Fruit fly (Drosophila melanogaster) whole organism, embryonic: ENCODE data around the gene CG14787.

Source experiments
- Atf3 ChIP-seq: fragments of 200-800 bp; sonication (Bioruptor generic); optimal IDR thresholded peaks from 3 replicates; lab custom pipeline; 2016; ENCODE audit warnings: missing biosample characterization, missing genetic modification characterization
- Bdp1 ChIP-seq: fragments of 200-800 bp; sonication (Bioruptor generic); optimal IDR thresholded peaks from 3 replicates; lab custom pipeline; 2016; ENCODE audit warnings: missing biosample characterization, missing genetic modification characterization
- CG11247 ChIP-seq: fragments of 200-800 bp; sonication (Bioruptor generic); IDR thresholded peaks from 2 replicates; pipeline ENCODE4 v1.3.6; 2022; ENCODE audit warnings: missing biosample characterization, missing genetic modification characterization
- CG11695 ChIP-seq: fragments of 200-800 bp; sonication (Bioruptor generic); IDR thresholded peaks from 3 replicates; pipeline ENCODE4 v1.3.6; 2022; ENCODE audit warnings: missing biosample characterization, missing genetic modification characterization
- CG12236 ChIP-seq: fragments of 200-800 bp; sonication (Bioruptor generic); optimal IDR thresholded peaks from 2 replicates; lab custom pipeline; 2016; ENCODE audit warnings: missing biosample characterization, missing genetic modification characterization
- CG1233 ChIP-seq: fragments of 200-800 bp; sonication (Bioruptor generic); optimal IDR thresholded peaks from 4 replicates; lab custom pipeline; 2018; ENCODE audit warnings: missing biosample characterization, mild to moderate bottlenecking, missing genetic modification characterization
- CG13123 ChIP-seq: fragments of 200-800 bp; sonication (Bioruptor generic); optimal IDR thresholded peaks from 2 replicates; lab custom pipeline; 2016; ENCODE audit warnings: missing biosample characterization, missing genetic modification characterization
- CG13296 ChIP-seq: fragments of 200-800 bp; sonication (Bioruptor generic); optimal IDR thresholded peaks from 3 replicates; lab custom pipeline; 2018; ENCODE audit warnings: missing biosample characterization, mild to moderate bottlenecking, missing genetic modification characterization
- CG31388 ChIP-seq: fragments of 200-800 bp; sonication (Bioruptor generic); optimal IDR thresholded peaks from 2 replicates; lab custom pipeline; 2016; ENCODE audit warnings: missing biosample characterization, missing genetic modification characterization
- CG31441 ChIP-seq: fragments of 200-800 bp; sonication (Bioruptor generic); IDR thresholded peaks from 2 replicates; pipeline ENCODE4 v1.3.6; 2022; ENCODE audit warnings: missing biosample characterization, missing genetic modification characterization
- CG32767 ChIP-seq: fragments of 200-800 bp; sonication (Bioruptor generic); IDR thresholded peaks from 2 replicates; pipeline ENCODE4 v1.3.6; 2022; ENCODE audit warnings: missing biosample characterization, missing genetic modification characterization
- CG4707 ChIP-seq: fragments of 200-800 bp; sonication (Bioruptor generic); optimal IDR thresholded peaks from 2 replicates; lab custom pipeline; 2018; ENCODE audit warnings: missing biosample characterization, mild to moderate bottlenecking, missing genetic modification characterization, moderate library complexity
- CG6765 ChIP-seq: fragments of 200-800 bp; sonication (Bioruptor generic); optimal IDR thresholded peaks from 3 replicates; lab custom pipeline; 2017; ENCODE audit warnings: missing biosample characterization, mild to moderate bottlenecking, missing genetic modification characterization
- CG7839 ChIP-seq: fragments of 200-800 bp; sonication (Bioruptor generic); optimal IDR thresholded peaks from 3 replicates; lab custom pipeline; 2018; ENCODE audit warnings: missing biosample characterization, mild to moderate bottlenecking, missing genetic modification characterization, moderate library complexity
- CG8089 ChIP-seq: fragments of 200-800 bp; sonication (Bioruptor generic); optimal IDR thresholded peaks from 3 replicates; lab custom pipeline; 2016; ENCODE audit warnings: missing biosample characterization, missing genetic modification characterization
- CTCF ChIP-seq: fragments of 200-800 bp; sonication (Bioruptor generic); optimal IDR thresholded peaks from 2 replicates; lab custom pipeline; 2017; ENCODE audit warnings: missing biosample characterization, mild to moderate bottlenecking, missing genetic modification characterization, moderate library complexity
- Dad ChIP-seq: fragments of 200-800 bp; sonication (Bioruptor generic); optimal IDR thresholded peaks from 3 replicates; lab custom pipeline; 2016; ENCODE audit warnings: missing biosample characterization, missing genetic modification characterization
- Ets97D ChIP-seq: fragments of 200-800 bp; sonication (Bioruptor generic); optimal IDR thresholded peaks from 3 replicates; lab custom pipeline; 2016; ENCODE audit warnings: missing biosample characterization, missing genetic modification characterization
- Fer1 ChIP-seq: fragments of 200-800 bp; sonication (Bioruptor generic); optimal IDR thresholded peaks from 2 replicates; lab custom pipeline; 2017; ENCODE audit warnings: missing biosample characterization, mild to moderate bottlenecking, missing genetic modification characterization
- HHEX ChIP-seq: fragments of 200-800 bp; sonication (Bioruptor generic); optimal IDR thresholded peaks from 3 replicates; lab custom pipeline; 2017; ENCODE audit warnings: missing biosample characterization, mild to moderate bottlenecking, missing genetic modification characterization, missing genetic modification reagents
- HLHmδ ChIP-seq: fragments of 200-800 bp; sonication (Bioruptor generic); optimal IDR thresholded peaks from 2 replicates; lab custom pipeline; 2018; ENCODE audit warnings: missing biosample characterization, mild to moderate bottlenecking, missing genetic modification characterization, moderate library complexity
- Lim3 ChIP-seq: fragments of 200-800 bp; sonication (Bioruptor generic); IDR thresholded peaks from 2 replicates; pipeline ENCODE4 v1.3.6; 2022; ENCODE audit warnings: missing biosample characterization, missing genetic modification characterization
- MESR4 ChIP-seq: fragments of 200-800 bp; sonication (Bioruptor generic); optimal IDR thresholded peaks from 2 replicates; lab custom pipeline; 2018; ENCODE audit warnings: missing biosample characterization, mild to moderate bottlenecking, missing genetic modification characterization, moderate library complexity
- NK7.1 ChIP-seq: fragments of 200-800 bp; sonication (Bioruptor generic); optimal IDR thresholded peaks from 3 replicates; lab custom pipeline; 2016; ENCODE audit warnings: missing biosample characterization, missing genetic modification characterization
- Neu2 ChIP-seq: fragments of 200-800 bp; sonication (Bioruptor generic); optimal IDR thresholded peaks from 3 replicates; lab custom pipeline; 2016; ENCODE audit warnings: missing biosample characterization, missing genetic modification characterization, borderline replicate concordance
- Rfx ChIP-seq: fragments of 200-800 bp; sonication (Bioruptor generic); IDR thresholded peaks from 2 replicates; pipeline ENCODE4 v1.3.6; 2022; ENCODE audit warnings: missing biosample characterization, missing genetic modification characterization
- Spps ChIP-seq: fragments of 200-800 bp; sonication (Bioruptor generic); optimal IDR thresholded peaks from 2 replicates; lab custom pipeline; 2018; ENCODE audit warnings: missing biosample characterization, mild to moderate bottlenecking, missing genetic modification characterization
- YL-1 ChIP-seq: fragments of 200-800 bp; sonication (Bioruptor generic); optimal IDR thresholded peaks from 3 replicates; lab custom pipeline; 2017; ENCODE audit warnings: missing biosample characterization, mild to moderate bottlenecking, missing genetic modification characterization
- ab ChIP-seq: fragments of 200-800 bp; sonication (Bioruptor generic); optimal IDR thresholded peaks from 2 replicates; lab custom pipeline; 2016; ENCODE audit warnings: missing biosample characterization, missing genetic modification characterization
- br ChIP-seq: fragments of >200 bp; optimal IDR thresholded peaks from 2 replicates; lab custom pipeline; 2017
- crp ChIP-seq, 2 experiments: fragments of 200-800 bp; sonication (Bioruptor generic); optimal IDR thresholded peaks; 2 replicates in 1 of 2; 3 replicates in 1 of 2; lab custom pipeline; 2017; ENCODE audit warnings: missing biosample characterization in 2 of 2, missing genetic modification characterization in 2 of 2, mild to moderate bottlenecking in 1 of 2, moderate library complexity in 1 of 2
- da ChIP-seq: fragments of 200-800 bp; sonication (Bioruptor generic); optimal IDR thresholded peaks from 2 replicates; lab custom pipeline; 2016; ENCODE audit warnings: missing biosample characterization, missing genetic modification characterization
- dimm ChIP-seq: fragments of 200-800 bp; sonication (Bioruptor generic); IDR thresholded peaks from 2 replicates; pipeline ENCODE4 v1.3.6; 2022; ENCODE audit warnings: missing biosample characterization, missing genetic modification characterization
- dmrt11E ChIP-seq: fragments of 200-800 bp; sonication (Bioruptor generic); optimal IDR thresholded peaks from 3 replicates; lab custom pipeline; 2018; ENCODE audit warnings: missing biosample characterization, mild to moderate bottlenecking, missing genetic modification characterization, moderate library complexity
- ewg ChIP-seq: fragments of 200-800 bp; sonication (Bioruptor generic); optimal IDR thresholded peaks from 3 replicates; lab custom pipeline; 2017; ENCODE audit warnings: mild to moderate bottlenecking, missing biosample characterization, missing genetic modification reagents, missing genetic modification characterization
- gcm2 ChIP-seq: fragments of 200-800 bp; sonication (Bioruptor generic); optimal IDR thresholded peaks from 2 replicates; lab custom pipeline; 2016; ENCODE audit warnings: missing biosample characterization, missing genetic modification characterization
- h ChIP-seq: fragments of >200 bp; optimal IDR thresholded peaks from 2 replicates; lab custom pipeline; 2017
- kni ChIP-seq: fragments of 200-800 bp; sonication (Bioruptor generic); optimal IDR thresholded peaks from 3 replicates; lab custom pipeline; 2017; ENCODE audit warnings: mild to moderate bottlenecking, missing biosample characterization, missing genetic modification reagents, missing genetic modification characterization
- lab ChIP-seq: fragments of 200-800 bp; sonication (Bioruptor generic); optimal IDR thresholded peaks from 3 replicates; lab custom pipeline; 2017; ENCODE audit warnings: missing biosample characterization, missing genetic modification characterization, mild to moderate bottlenecking, moderate library complexity, missing genetic modification reagents
- lmd ChIP-seq: fragments of 200-800 bp; sonication (Bioruptor generic); IDR thresholded peaks from 2 replicates; pipeline ENCODE4 v1.3.6; 2022; ENCODE audit warnings: missing biosample characterization, missing genetic modification characterization
- mirr ChIP-seq: fragments of 200-800 bp; sonication (Bioruptor generic); optimal IDR thresholded peaks from 3 replicates; lab custom pipeline; 2018; ENCODE audit warnings: missing biosample characterization, mild to moderate bottlenecking, missing genetic modification characterization
- nom ChIP-seq: fragments of 200-800 bp; sonication (Bioruptor generic); optimal IDR thresholded peaks from 2 replicates; lab custom pipeline; 2017; ENCODE audit warnings: missing biosample characterization, missing genetic modification characterization, mild to moderate bottlenecking, moderate library complexity, missing genetic modification reagents
- pho ChIP-seq: fragments of 200-800 bp; sonication (Bioruptor generic); optimal IDR thresholded peaks from 2 replicates; lab custom pipeline; 2016; ENCODE audit warnings: missing biosample characterization, missing genetic modification characterization
- pros ChIP-seq: fragments of 200-800 bp; sonication (Bioruptor generic); optimal IDR thresholded peaks from 3 replicates; lab custom pipeline; 2019; ENCODE audit warnings: missing biosample characterization, mild to moderate bottlenecking, missing genetic modification characterization, moderate library complexity
- repo ChIP-seq: fragments of 200-800 bp; sonication (Bioruptor generic); optimal IDR thresholded peaks from 2 replicates; lab custom pipeline; 2016; ENCODE audit warnings: missing biosample characterization, missing genetic modification characterization
- schlank ChIP-seq: fragments of 200-800 bp; sonication (Bioruptor generic); optimal IDR thresholded peaks from 2 replicates; lab custom pipeline; 2018; ENCODE audit warnings: missing biosample characterization, mild to moderate bottlenecking, missing genetic modification characterization
- sens-2 ChIP-seq: fragments of 200-800 bp; sonication (Bioruptor generic); IDR thresholded peaks from 2 replicates; pipeline ENCODE4 v1.3.6; 2022; ENCODE audit warnings: missing biosample characterization, missing genetic modification characterization
- slou ChIP-seq: fragments of 200-800 bp; sonication (Bioruptor generic); optimal IDR thresholded peaks from 3 replicates; lab custom pipeline; 2016; ENCODE audit warnings: missing biosample characterization, missing genetic modification characterization
- sob ChIP-seq: fragments of 200-800 bp; sonication (Bioruptor generic); IDR thresholded peaks from 2 replicates; pipeline ENCODE4 v1.3.6; 2022; ENCODE audit warnings: missing biosample characterization, missing genetic modification characterization
- sr ChIP-seq: fragments of 200-800 bp; sonication (Bioruptor generic); IDR thresholded peaks from 3 replicates; pipeline ENCODE4 v1.3.6; 2022; ENCODE audit warnings: missing biosample characterization, missing genetic modification characterization
- tll ChIP-seq, 2 experiments: fragments of 200-800 bp in 1 of 2; fragments of >200 bp in 1 of 2; sonication (Bioruptor generic) in 1 of 2; optimal IDR thresholded peaks; 2 replicates each; lab custom pipeline; 2017 to 2019; ENCODE audit warnings: missing biosample characterization in 2 of 2, missing genetic modification characterization in 2 of 2, mild to moderate bottlenecking in 1 of 2, moderate library complexity in 1 of 2

CG14787 gene

DNA sequence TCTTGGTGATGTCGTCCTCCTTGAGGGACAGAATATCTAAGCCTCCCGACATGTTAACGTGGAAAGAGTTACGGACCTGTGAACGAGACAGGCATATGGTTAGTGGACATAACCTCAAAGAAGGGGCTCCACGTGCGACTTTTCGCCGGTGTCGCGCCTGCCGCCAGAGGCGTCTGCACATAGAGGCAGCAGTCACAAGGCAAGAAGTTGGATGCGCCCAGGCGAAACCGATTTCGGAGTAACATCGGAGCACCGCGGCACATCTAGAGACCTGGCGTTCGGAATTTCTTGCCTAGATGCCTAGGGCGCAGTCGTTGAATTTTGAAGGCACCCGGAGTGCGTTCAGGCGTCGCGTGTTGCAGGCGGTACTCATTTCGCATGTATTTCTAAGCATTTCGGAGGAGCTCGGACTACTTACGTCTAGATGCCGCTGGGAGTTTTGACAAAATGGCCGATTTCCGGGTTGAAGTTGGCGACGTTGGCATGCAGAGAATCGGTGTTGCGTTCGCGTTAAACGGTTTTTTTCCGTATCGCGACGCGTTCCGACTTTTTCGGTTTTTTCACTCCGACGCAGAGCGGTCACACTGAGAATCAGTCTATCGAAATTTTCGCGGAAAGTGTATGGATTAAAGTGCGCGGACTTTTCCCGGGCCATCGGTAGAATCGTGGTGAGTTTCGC lies 21.5 kb upstream of the CG14787 start, which contains the start of the genes sta and inc (continued):
- TF ChIP-seq Atf3 (GFP tag; lab: Kevin White, UChicago) (no peak), kni (GFP tag; lab: Kevin White, UChicago) (peak; percentile 64), CG7839 (peak; percentile 61), YL-1 (peak; percentile 94), ewg (GFP tag; lab: Kevin White, UChicago) (peak; percentile 72), pho (GFP tag; lab: Kevin White, UChicago) (peak; percentile 42), CG31388 (GFP tag; lab: Kevin White, UChicago) (peak; percentile 2), CG1233 (peak; percentile 64), Spps (no peak), h (no peak), Bdp1 (peak; percentile 27), HLHmδ (peak; percentile 95), CG31441 (GFP tag; lab: Robert Waterston, UW) (peak; percentile 72), CG12236 (no peak), CG4707 (GFP tag; lab: Kevin White, UChicago) (peak; percentile 52), sr (GFP tag; lab: Robert Waterston, UW) (0 out of 3 replicates have a peak, but pooled peaks have one; percentile 8), Ets97D (GFP tag; lab: Kevin White, UChicago) (peak; percentile 98), Neu2 (no peak), sob (GFP tag; lab: Robert Waterston, UW) (peak; percentile 78), slou (GFP tag; lab: Kevin White, UChicago) (peak; percentile 17), da (GFP tag; lab: Kevin White, UChicago) (no peak), crp (GFP tag; optimal IDR thresholded peaks at IDR 0.05; lab: Kevin White, UChicago) (peak in 1 of 2 experiments; percentile 28), pros (peak; percentile 32), CG8089 (GFP tag; lab: Kevin White, UChicago) (peak; percentile 45), repo (peak; percentile 54), br (lab: Kevin White, UChicago) (no peak), Lim3 (GFP tag; lab: Robert Waterston, UW) (no peak), nom (peak; percentile 89), CG13123 (GFP tag; lab: Kevin White, UChicago) (no peak), dimm (GFP tag; lab: Robert Waterston, UW) (no peak), gcm2 (GFP tag; lab: Kevin White, UChicago) (no peak), CTCF (peak; percentile 18), CG6765 (peak; percentile 86), MESR4 (GFP tag; lab: Kevin White, UChicago) (peak; percentile 96), tll (GFP tag; optimal IDR thresholded peaks at IDR 0.05; lab: Kevin White, UChicago) (no peak), Dad (peak; percentile 58), lmd (GFP tag; lab: Robert Waterston, UW) (peak; percentile 32; the same call in 1 of the 2 replicates), Rfx (GFP tag; lab: Robert Waterston, UW) (peak; percentile 80), sens-2 (GFP tag; lab: Robert Waterston, UW) (0 out of 2 replicates have a peak, but pooled peaks have one; percentile 8), NK7.1 (GFP tag; lab: Kevin White, UChicago) (no peak), Fer1 (peak; percentile 90), CG13296 (peak; percentile 79), lab (GFP tag; lab: Kevin White, UChicago) (peak; percentile 92), ab (GFP tag; lab: Kevin White, UChicago) (no peak), schlank (tag; lab: Kevin White, UChicago) (peak; percentile 67), CG11695 (GFP tag; lab: Robert Waterston, UW) (no peak; the same call in 2 of the 3 replicates), CG11247 (GFP tag; lab: Robert Waterston, UW) (peak; percentile 43), dmrt11E (tag; lab: Kevin White, UChicago) (peak; percentile 37), CG32767 (0 out of 2 replicates have a peak, but pooled peaks have one; percentile 40), mirr (GFP tag; lab: Kevin White, UChicago) (peak; percentile 81), HHEX (GFP tag; lab: Kevin White, UChicago) (peak; percentile 87)
